Worm (Caenorhabditis elegans) whole organism, midembryonic: ENCODE results near the gene pelo-1.

Experiments
- T22C8.4 ChIP-seq: fragments of 200-800 bp; sonication (Bioruptor generic); IDR thresholded peaks from 2 replicates; pipeline ENCODE4 v1.3.6; 2022; ENCODE audit warnings: missing genetic modification characterization, missing compliant biosample characterization
- cog-1 ChIP-seq: sonication (generic microtip); optimal IDR thresholded peaks from 2 replicates; lab custom pipeline; 2016; ENCODE audit warnings: missing genetic modification characterization, missing compliant biosample characterization
- flt-1 ChIP-seq: fragments of 200-800 bp; sonication (Bioruptor generic); IDR thresholded peaks from 2 replicates; pipeline ENCODE4 v1.3.6; 2022; ENCODE audit warnings: missing genetic modification characterization, missing compliant biosample characterization
- klf-2 ChIP-seq: fragments of 200-800 bp; sonication (Bioruptor generic); conservative IDR thresholded peaks from 2 replicates; pipeline ENCODE4 v1.3.6; 2022; ENCODE audit warnings: missing genetic modification reagents, missing genetic modification characterization, missing compliant biosample characterization
- med-1 ChIP-seq: sonication (generic microtip); optimal IDR thresholded peaks from 2 replicates; lab custom pipeline; 2017; ENCODE audit warnings: missing genetic modification characterization, mild to moderate bottlenecking, missing compliant biosample characterization, antibody characterized with exemption, missing genetic modification reagents; ENCODE audit not compliant: insufficient read depth
- ref-1 ChIP-seq: fragments of 200-800 bp; sonication (Bioruptor generic); conservative IDR thresholded peaks from 2 replicates; pipeline ENCODE4 v1.3.6; 2022; ENCODE audit warnings: missing genetic modification reagents, missing genetic modification characterization, missing compliant biosample characterization
- tab-1 ChIP-seq: fragments of 200-800 bp; sonication (Bioruptor generic); IDR thresholded peaks from 2 replicates; pipeline ENCODE4 v1.3.6; 2022; ENCODE audit warnings: missing genetic modification characterization, missing compliant biosample characterization
- ztf-23 ChIP-seq: fragments of 200-800 bp; sonication (Bioruptor generic); IDR thresholded peaks from 2 replicates; pipeline ENCODE4 v1.3.6; 2022; ENCODE audit warnings: missing genetic modification reagents, missing genetic modification characterization, missing compliant biosample characterization
- ztf-29 ChIP-seq: fragments of 200-800 bp; sonication (Bioruptor generic); IDR thresholded peaks from 2 replicates; pipeline ENCODE4 v1.3.6; 2022; ENCODE audit warnings: missing genetic modification reagents, missing genetic modification characterization, missing compliant biosample characterization

Gene pelo-1

DNA sequence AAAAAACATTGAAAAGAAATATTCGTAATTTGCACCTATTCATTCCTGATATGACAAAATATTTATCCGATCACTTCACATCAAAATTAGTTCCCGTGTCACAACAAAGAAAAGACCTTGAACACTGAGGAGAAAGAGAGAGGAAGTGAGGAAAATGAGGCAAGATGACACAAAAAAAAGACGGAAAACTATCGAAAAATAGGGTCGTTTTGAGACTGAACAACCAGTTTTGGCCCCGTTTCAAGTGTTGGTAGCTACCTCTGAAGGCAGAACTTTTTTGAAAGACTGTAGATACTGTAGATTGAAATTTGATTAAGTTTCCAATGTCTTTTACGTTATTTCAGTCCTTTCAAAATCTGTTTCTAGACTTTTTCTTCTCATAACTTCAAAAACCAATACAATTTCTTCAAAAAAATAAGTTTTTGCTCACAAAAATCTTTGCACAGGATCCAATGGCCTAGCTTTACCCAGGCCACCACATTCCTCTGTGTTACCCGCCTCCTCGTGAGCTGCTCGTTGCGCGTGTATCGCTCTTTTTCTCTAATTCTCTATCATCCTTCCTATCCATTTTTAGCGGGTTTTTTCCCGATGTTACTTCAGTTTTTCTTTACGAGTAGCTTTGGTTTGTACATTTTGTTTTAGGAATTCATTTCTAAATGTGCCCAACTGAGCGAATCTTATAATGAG lies 7.6 kb downstream of the pelo-1 start:
- TF ChIP-seq cog-1 (peak; percentile 47), ztf-23 (GFP tag; lab: Robert Waterston, UW) (peak; percentile 75), klf-2 (GFP tag; lab: Robert Waterston, UW) (no peak), tab-1 (GFP tag; lab: Robert Waterston, UW) (no peak; the same call in 1 of the 2 replicates), ref-1 (GFP tag; lab: Robert Waterston, UW) (no peak)

DNA sequence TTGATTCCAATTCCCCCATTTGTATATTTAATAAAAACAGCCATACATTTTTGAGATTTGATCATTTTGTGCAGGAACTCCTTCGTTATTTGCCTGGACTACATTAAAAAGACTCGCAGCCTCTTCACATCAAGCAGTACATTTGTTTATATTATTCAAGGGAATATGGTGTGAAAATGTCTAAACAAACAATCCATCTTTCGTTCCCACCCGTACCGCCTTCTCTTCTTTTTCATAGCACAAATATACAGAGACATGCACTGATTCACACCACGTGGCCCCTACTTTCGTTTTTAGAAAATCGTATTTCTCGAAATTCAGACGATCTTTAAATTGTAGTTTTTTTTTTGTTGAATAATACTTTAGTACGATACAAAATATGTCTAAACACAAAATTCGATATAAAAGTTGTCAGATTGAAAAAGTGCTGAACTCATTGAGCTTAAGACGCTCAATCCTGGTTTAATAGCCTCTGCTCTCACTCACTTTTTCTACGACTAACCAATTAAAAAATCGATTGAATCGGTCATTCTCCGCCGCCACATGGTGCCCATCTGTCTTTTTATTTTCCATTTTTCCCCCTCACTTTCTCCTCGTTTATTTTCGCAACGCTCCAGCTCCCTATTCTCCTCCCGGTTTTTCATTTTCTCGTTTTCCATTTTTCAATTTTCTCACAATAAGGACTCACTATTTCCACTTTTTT lies 8.6 kb downstream of the pelo-1 start:
- TF ChIP-seq T22C8.4 (GFP tag; lab: Robert Waterston, UW) (no peak), ztf-29 (GFP tag; lab: Robert Waterston, UW) (no peak), ztf-23 (GFP tag; lab: Robert Waterston, UW) (no peak), cog-1 (no peak), flt-1 (GFP tag; lab: Robert Waterston, UW) (no peak), klf-2 (GFP tag; lab: Robert Waterston, UW) (no peak), med-1 (GFP tag; lab: Kevin White, UChicago) (no peak)

DNA sequence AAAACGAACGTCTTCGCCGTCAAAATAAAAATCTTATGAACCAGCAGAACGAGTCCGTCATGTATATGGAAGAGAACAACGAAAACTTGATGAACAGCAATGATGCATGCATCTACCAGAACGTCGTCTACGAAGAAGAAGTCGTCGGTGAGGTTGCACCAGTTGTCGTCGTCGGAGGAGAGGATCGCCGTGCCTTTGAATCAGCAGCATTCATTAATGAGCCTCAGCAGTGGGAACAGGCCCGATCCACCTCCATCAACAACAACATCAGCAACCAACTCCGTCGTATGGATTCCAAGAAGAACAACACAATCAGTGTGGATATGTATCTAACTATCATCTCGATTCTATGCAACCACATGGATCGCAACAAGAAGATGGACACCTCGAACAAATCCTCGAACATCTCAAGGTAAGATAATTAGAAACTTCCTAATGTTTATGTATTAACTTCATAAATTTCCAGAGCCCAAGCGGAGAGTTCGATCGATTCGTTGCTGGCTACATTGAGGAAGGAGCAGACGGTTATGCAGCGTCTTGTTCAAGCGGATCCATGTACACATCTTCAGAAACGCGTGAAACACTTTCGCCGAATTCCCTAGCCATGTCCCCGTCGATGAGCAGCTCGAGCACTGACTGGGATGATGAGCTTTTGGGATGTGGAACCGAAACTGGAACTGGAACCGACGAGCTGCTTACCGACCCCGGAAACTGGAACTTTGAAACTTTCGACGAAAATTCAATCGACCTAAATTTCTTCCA lies 9.5 kb downstream of the pelo-1 start:
- TF ChIP-seq cog-1 (no peak), klf-2 (GFP tag; lab: Robert Waterston, UW) (no peak), tab-1 (GFP tag; lab: Robert Waterston, UW) (no peak)

DNA sequence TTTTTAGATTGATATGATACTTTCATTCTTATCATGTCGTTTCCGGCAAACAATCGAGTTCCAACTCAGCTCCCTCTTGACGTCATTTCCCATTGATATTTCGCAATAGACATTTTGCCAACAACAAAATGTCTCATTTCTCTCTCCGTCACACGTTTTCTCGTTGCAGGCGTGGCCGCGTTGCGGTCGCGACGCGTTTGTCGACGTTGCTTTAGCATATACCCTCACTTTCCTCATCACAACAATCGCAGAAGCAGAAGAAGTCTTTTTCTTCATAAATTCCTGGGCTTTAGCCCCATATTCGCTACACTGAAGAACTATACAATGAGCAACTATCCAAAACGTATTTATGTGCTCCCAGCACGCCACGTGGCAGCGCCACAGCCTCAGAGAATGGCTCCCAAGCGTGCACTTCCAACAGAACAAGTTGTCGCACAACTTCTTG lies 10.3 kb downstream of the pelo-1 start, which contains the start of gene xbp-1:
TSS of gene xbp-1 (plus strand) at position 151 of the 445 bp plus-strand sequence.
- TF ChIP-seq ref-1 (GFP tag; lab: Robert Waterston, UW) = no peak
- no peak for TF ChIP-seq med-1 (GFP tag; lab: Kevin White, UChicago)
- TF ChIP-seq tab-1 (GFP tag; lab: Robert Waterston, UW) = no peak
- TF ChIP-seq klf-2 (GFP tag; lab: Robert Waterston, UW) = no peak
- peak; percentile 66 for TF ChIP-seq flt-1 (GFP tag; lab: Robert Waterston, UW)
- TF ChIP-seq ztf-29 (GFP tag; lab: Robert Waterston, UW) = 0 out of 2 replicates have a peak, but pooled peaks have one; percentile 45
- peak; percentile 41; the same call in 1 of the 2 replicates for TF ChIP-seq ztf-23 (GFP tag; lab: Robert Waterston, UW)
- TF ChIP-seq cog-1 = peak; percentile 45
- no peak for TF ChIP-seq T22C8.4 (GFP tag; lab: Robert Waterston, UW)

DNA sequence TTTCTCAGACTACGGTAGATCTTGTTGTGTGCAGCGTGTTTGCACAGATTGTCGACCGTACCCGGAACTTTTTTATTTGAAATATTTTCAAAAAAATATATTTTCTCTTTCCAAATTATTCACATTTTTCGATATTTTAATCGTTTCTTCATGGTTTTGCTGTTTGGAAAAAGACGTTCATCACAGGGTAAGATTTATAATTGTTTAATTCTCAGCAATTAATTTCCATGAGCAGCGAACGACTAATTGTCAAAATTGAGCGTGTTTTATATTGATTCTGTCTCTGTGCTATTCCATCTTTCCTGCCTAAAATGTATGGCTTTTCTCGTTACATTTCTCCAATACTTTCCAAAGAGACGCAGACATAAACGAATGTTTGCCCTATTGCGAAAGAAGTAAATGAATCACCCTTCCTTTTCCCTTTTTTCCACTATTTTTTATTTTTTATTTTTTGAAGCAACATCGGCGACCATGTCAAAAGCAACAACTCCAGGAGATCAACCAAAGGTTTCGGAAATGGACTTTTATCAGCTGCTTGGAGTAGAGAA lies 12.9 kb downstream of the pelo-1 start, which contains the start of gene dnj-16:
TSS of gene dnj-16 (plus strand) at position 51 of the 548 bp plus-strand sequence.
- TF ChIP-seq ztf-23 (GFP tag; lab: Robert Waterston, UW) (no peak), tab-1 (GFP tag; lab: Robert Waterston, UW) (no peak)

DNA sequence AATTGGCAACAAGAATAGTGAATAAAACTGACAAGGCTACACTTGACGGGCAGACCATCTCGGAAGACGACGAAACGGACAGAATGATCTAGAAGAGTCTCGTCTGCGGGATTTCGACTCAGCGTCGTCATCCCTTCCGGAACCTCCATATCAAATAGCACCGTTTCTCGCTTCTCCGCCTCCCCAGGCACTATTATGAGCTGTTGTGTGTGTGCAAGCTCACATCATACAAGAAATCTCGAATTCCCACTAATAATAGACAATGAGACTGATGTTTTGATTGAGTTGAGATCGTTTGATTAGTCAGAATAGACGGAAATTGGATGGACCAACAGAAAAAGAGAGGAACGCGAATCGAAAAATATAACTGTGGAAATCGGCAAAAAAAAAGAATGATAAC lies 13.8 kb downstream of the pelo-1 start, which contains the start of gene spp-28:
TSS of gene spp-28 (minus strand) at position 101 of the 400 bp plus-strand sequence.
- TF ChIP-seq med-1 (GFP tag; lab: Kevin White, UChicago) (no peak), flt-1 (GFP tag; lab: Robert Waterston, UW) (no peak), T22C8.4 (GFP tag; lab: Robert Waterston, UW) (no peak), klf-2 (GFP tag; lab: Robert Waterston, UW) (no peak), cog-1 (no peak), ztf-29 (GFP tag; lab: Robert Waterston, UW) (no peak), ztf-23 (GFP tag; lab: Robert Waterston, UW) (no peak), tab-1 (GFP tag; lab: Robert Waterston, UW) (no peak), ref-1 (GFP tag; lab: Robert Waterston, UW) (no peak)

DNA sequence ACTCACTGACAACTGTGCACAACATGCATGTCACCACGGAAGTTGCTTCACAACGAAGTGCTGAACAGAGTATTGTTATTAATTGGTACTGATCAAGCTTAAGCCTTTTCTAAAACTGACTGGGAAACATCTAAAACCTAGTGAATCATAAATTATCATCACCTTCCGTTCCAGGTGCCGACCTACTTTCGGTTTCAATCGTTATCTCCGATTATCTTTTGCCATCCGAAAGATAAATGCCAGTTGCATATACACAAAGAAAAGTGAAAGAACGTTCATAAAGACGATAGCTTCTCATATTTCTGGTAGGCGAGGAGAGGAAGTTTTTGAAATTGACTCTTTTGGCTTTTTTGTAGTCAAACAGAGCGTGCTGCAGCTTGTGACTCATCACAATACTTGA lies 14.4 kb downstream of the pelo-1 start:
- TF ChIP-seq ztf-29 (GFP tag; lab: Robert Waterston, UW) (0 out of 2 replicates have a peak, but pooled peaks have one; percentile 37), ztf-23 (GFP tag; lab: Robert Waterston, UW) (no peak)

DNA sequence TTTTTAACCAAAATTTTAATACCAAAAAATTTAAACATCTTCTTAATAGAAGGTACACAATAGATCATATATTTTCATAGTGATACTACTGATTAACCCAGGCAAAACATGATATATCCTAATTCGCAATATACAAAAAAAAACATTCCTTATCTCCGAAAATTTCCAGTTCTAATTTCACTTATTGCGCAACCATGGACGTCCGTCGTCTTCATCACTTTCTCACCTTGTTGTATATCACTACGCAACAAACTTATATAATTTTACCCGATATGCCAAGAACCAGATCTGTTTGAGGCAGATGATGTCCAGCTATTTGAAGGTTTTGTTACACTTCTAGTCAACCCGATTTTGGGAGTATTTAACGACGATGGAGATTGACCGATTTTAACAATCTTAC lies 16.2 kb downstream of the pelo-1 start, which contains the start of gene R74.2:
TSS of gene R74.2 (plus strand) at position 316 of the 400 bp plus-strand sequence.
- no peak for TF ChIP-seq med-1 (GFP tag; lab: Kevin White, UChicago)
- no peak for TF ChIP-seq ref-1 (GFP tag; lab: Robert Waterston, UW)

DNA sequence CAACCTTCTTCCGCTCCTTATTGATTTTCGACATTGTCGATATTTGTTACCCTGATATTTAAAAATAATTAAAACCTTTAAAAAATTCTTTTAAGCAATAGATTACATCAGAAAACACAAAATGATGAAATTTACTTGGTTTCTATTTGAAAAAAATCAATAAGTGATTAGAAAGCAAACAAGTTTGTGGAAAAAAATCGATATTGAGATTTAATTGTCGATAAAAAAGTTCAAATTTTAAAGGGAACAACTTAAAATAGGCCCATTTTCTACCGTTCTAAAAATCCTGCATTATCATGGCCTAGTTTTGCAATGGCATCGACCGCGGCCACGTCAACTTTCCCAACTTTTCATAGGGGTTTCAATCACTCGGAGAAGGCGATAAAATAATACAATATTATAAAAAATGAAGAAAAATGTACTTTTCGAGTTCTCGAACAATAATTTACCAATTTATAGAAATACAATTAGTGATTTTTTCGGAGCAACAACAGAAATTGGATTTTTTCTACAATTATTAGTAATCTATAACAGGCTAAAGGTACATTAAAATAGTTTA lies 17.2 kb downstream of the pelo-1 start, which contains the start of gene lars-1:
TSS of gene lars-1 (minus strand) at position 51 of the 559 bp plus-strand sequence.
- 0 out of 2 replicates have a peak, but pooled peaks have one; percentile 19 for TF ChIP-seq T22C8.4 (GFP tag; lab: Robert Waterston, UW)
- TF ChIP-seq cog-1 = no peak
- TF ChIP-seq tab-1 (GFP tag; lab: Robert Waterston, UW) = no peak
- TF ChIP-seq med-1 (GFP tag; lab: Kevin White, UChicago) = no peak
